Fruit fly (Drosophila melanogaster): ENCODE results near the gene CG5122.
A peak's percentile ranks its signal among the peaks of the same experiment; 100 is the strongest.

Gene CG5122

DNA sequence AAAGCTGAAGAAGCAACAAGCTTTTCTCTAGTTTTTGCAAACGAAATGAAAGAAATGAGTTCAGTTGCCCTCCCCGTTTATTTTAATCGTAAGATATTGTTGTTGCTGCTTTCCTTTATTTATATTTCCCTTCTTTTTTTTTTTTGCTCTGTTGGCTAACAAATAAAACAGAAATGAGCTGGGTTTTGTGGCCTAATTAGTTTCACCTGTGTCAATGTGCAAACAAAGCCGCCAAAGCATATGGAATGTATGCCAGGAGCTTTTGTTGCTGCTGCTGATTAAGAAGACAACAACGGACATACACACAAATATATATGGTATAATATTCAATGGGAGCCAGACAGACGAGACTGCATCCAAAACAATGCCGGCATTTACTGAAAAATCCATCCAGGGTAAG, 48.2 kb upstream of the CG5122 start (continued):
- TF ChIP-seq bowl (GFP tag; IDR thresholded peaks at IDR 0.05) (no peak), CG11696 (GFP tag; IDR thresholded peaks at IDR 0.05) (no peak), oc (tag; optimal IDR thresholded peaks at IDR 0.05) (no peak), CG17385 (GFP tag; optimal IDR thresholded peaks at IDR 0.05) (no peak), Blimp-1 (GFP tag; optimal IDR thresholded peaks at IDR 0.05) (peak; percentile 25), Trl (optimal IDR thresholded peaks at IDR 0.05) (no peak), Trl (GFP tag; optimal IDR thresholded peaks at IDR 0.05) (peak; percentile 17), CG10959 (GFP tag; IDR thresholded peaks at IDR 0.05) (no peak), kah (GFP tag; optimal IDR thresholded peaks at IDR 0.05) (no peak), pita (GFP tag; optimal IDR thresholded peaks at IDR 0.05) (no peak), sima (GFP tag; optimal IDR thresholded peaks at IDR 0.05) (no peak), CG6254 (GFP tag; optimal IDR thresholded peaks at IDR 0.05) (no peak), Elba2 (GFP tag; optimal IDR thresholded peaks at IDR 0.05) (no peak), zen2 (GFP tag; IDR thresholded peaks at IDR 0.05; ENCODE audit: partially characterized antibody) (no peak), CG18764 (GFP tag; optimal IDR thresholded peaks at IDR 0.05) (no peak), CG3838 (GFP tag; optimal IDR thresholded peaks at IDR 0.05) (no peak), Oaz (GFP tag; IDR thresholded peaks at IDR 0.05) (no peak), repo (GFP tag; optimal IDR thresholded peaks at IDR 0.05) (no peak), ase (GFP tag; IDR thresholded peaks at IDR 0.05) (no peak), CG17568 (GFP tag; optimal IDR thresholded peaks at IDR 0.05) (peak; percentile 9), trem (tag; optimal IDR thresholded peaks at IDR 0.05) (no peak), odd (GFP tag; optimal IDR thresholded peaks at IDR 0.05) (peak; percentile 6), Bteb2 (GFP tag; optimal IDR thresholded peaks at IDR 0.05) (peak; percentile 14), CG7372 (GFP tag; IDR thresholded peaks at IDR 0.05) (no peak), insv (GFP tag; optimal IDR thresholded peaks at IDR 0.05) (no peak), NC2α (GFP tag; optimal IDR thresholded peaks at IDR 0.05) (peak; percentile 1), twi (tag; optimal IDR thresholded peaks at IDR 0.05) (no peak), CG6791 (GFP tag; IDR thresholded peaks at IDR 0.05; ENCODE audit: partially characterized antibody) (no peak), CG11398 (GFP tag; optimal IDR thresholded peaks at IDR 0.05) (peak; percentile 12), CG31365 (tag; optimal IDR thresholded peaks at IDR 0.05) (no peak), HHEX (GFP tag; optimal IDR thresholded peaks at IDR 0.05) (peak; percentile 17), tna (GFP tag; IDR thresholded peaks at IDR 0.05; ENCODE audit: partially characterized antibody) (no peak), CG6813 (GFP tag; optimal IDR thresholded peaks at IDR 0.05) (peak; percentile 2), CG30020 (tag; optimal IDR thresholded peaks at IDR 0.05) (no peak), CG16813 (GFP tag; IDR thresholded peaks at IDR 0.05; ENCODE audit: partially characterized antibody) (no peak), onecut (GFP tag; IDR thresholded peaks at IDR 0.05) (no peak), unpg (GFP tag; optimal IDR thresholded peaks at IDR 0.05) (peak; percentile 8), schlank (tag; optimal IDR thresholded peaks at IDR 0.05) (peak; percentile 5), caup (GFP tag; optimal IDR thresholded peaks at IDR 0.05; ENCODE audit: severe bottlenecking) (peak; percentile 54), CG11560 (tag; IDR thresholded peaks at IDR 0.05) (no peak), jumu (GFP tag; optimal IDR thresholded peaks at IDR 0.05) (no peak), CG15073 (GFP tag; optimal IDR thresholded peaks at IDR 0.05) (no peak), Rx (GFP tag; IDR thresholded peaks at IDR 0.05) (no peak), gt (GFP tag; IDR thresholded peaks at IDR 0.05) (no peak), MBD-R2 (GFP tag; IDR thresholded peaks at IDR 0.05) (no peak), CG15479 (GFP tag; optimal IDR thresholded peaks at IDR 0.05) (no peak), hb (GFP tag; IDR thresholded peaks at IDR 0.05; ENCODE audit: partially characterized antibody) (no peak), maf-S (GFP tag; optimal IDR thresholded peaks at IDR 0.05) (no peak), sob (GFP tag; IDR thresholded peaks at IDR 0.05) (peak; percentile 29; the same call in 1 of the 2 replicates), CG3995 (GFP tag; optimal IDR thresholded peaks at IDR 0.05) (peak; percentile 4), CTCF (GFP tag; optimal IDR thresholded peaks at IDR 0.05) (no peak), CG3407 (GFP tag; optimal IDR thresholded peaks at IDR 0.05) (no peak)
